Fruit fly (Drosophila melanogaster): ENCODE data around the gene tal-AA.

tal-AA gene

DNA sequence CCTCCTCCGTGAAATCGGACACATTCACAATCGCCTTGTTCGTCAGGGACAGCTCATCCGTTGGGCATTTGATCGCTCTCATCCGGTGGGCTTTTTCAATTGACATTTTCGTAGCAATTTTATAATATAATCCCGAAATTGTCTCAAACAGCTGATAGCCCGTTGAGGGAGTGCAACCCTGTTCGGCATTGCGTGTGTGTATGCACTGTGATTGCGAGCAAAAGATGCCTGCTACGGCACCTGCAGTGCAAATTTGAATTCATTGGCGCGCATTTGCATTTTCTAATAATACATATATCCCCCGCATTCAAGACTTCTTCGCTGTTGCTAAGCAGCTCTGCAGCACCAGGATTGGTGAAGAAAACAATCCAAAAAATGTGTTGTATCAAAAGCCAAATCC lies 24.9 kb downstream of the tal-AA start, which contains the start of gene Nsf2 (continued):
- no peak for TF ChIP-seq zf30C (GFP tag; optimal IDR thresholded peaks at IDR 0.05)
- no peak for TF ChIP-seq CG10209 (GFP tag; optimal IDR thresholded peaks at IDR 0.05)
- TF ChIP-seq tin (GFP tag; optimal IDR thresholded peaks at IDR 0.05) = no peak
- TF ChIP-seq Max (GFP tag; optimal IDR thresholded peaks at IDR 0.05) = peak; percentile 19
- no peak for TF ChIP-seq CG15073 (GFP tag; optimal IDR thresholded peaks at IDR 0.05)
- TF ChIP-seq CG7963 (GFP tag; IDR thresholded peaks at IDR 0.05; ENCODE audit: partially characterized antibody) = no peak
- no peak for TF ChIP-seq lab (GFP tag; optimal IDR thresholded peaks at IDR 0.05)
- no peak for TF ChIP-seq CG31365 (tag; optimal IDR thresholded peaks at IDR 0.05)
- no peak for TF ChIP-seq CG3163 (GFP tag; optimal IDR thresholded peaks at IDR 0.05)
- no peak for TF ChIP-seq Spps (tag; optimal IDR thresholded peaks at IDR 0.05)
- TF ChIP-seq luna (GFP tag; optimal IDR thresholded peaks at IDR 0.05) = no peak
- no peak for TF ChIP-seq CG32532 (GFP tag; IDR thresholded peaks at IDR 0.05)
- peak; percentile 55 for TF ChIP-seq Dref (GFP tag; IDR thresholded peaks at IDR 0.05)
- TF ChIP-seq cas (GFP tag; IDR thresholded peaks at IDR 0.05) = no peak
- TF ChIP-seq CG8359 (GFP tag; optimal IDR thresholded peaks at IDR 0.05; ENCODE audit: borderline replicate concordance) = no peak
- peak; percentile 6; the same call in 1 of the 2 replicates for TF ChIP-seq lmd (GFP tag; IDR thresholded peaks at IDR 0.05)
- TF ChIP-seq MESR4 (GFP tag; optimal IDR thresholded peaks at IDR 0.05) = peak; percentile 94
- no peak for TF ChIP-seq Atf6 (GFP tag; IDR thresholded peaks at IDR 0.05)
- TF ChIP-seq B-H2 (GFP tag; optimal IDR thresholded peaks at IDR 0.05) = no peak
- no peak for TF ChIP-seq bigmax (GFP tag; optimal IDR thresholded peaks at IDR 0.05)
- peak; percentile 76 for TF ChIP-seq CG42726 (GFP tag; IDR thresholded peaks at IDR 0.05; ENCODE audit: partially characterized antibody)
- TF ChIP-seq Drgx (GFP tag; IDR thresholded peaks at IDR 0.05) = no peak
- peak; percentile 91 for TF ChIP-seq CG7928 (GFP tag; optimal IDR thresholded peaks at IDR 0.05)
- no peak for TF ChIP-seq Meics (GFP tag; optimal IDR thresholded peaks at IDR 0.05)
- peak; percentile 18 for TF ChIP-seq Xbp1 (GFP tag; optimal IDR thresholded peaks at IDR 0.05)
- no peak for TF ChIP-seq pan (optimal IDR thresholded peaks at IDR 0.05)
- TF ChIP-seq pan (GFP tag; optimal IDR thresholded peaks at IDR 0.05 in 1 of 2, IDR thresholded peaks at IDR 0.05 in 1 of 2) = no peak
- TF ChIP-seq hb (GFP tag; IDR thresholded peaks at IDR 0.05; ENCODE audit: partially characterized antibody) = no peak
- TF ChIP-seq amos (GFP tag; IDR thresholded peaks at IDR 0.05; ENCODE audit: partially characterized antibody) = peak; percentile 36; the same call in 1 of the 2 replicates
- no peak for TF ChIP-seq Mad (GFP tag; optimal IDR thresholded peaks at IDR 0.05)
- peak; percentile 90 for TF ChIP-seq Blimp-1 (GFP tag; optimal IDR thresholded peaks at IDR 0.05)
- no peak for TF ChIP-seq Hand (GFP tag; optimal IDR thresholded peaks at IDR 0.05)
- peak in 1 of 2 experiments; percentile 20 for TF ChIP-seq insv (GFP tag; optimal IDR thresholded peaks at IDR 0.05)
- TF ChIP-seq CG2199 (GFP tag; IDR thresholded peaks at IDR 0.05) = 0 out of 3 replicates have a peak, but pooled peaks have one; percentile 52
- TF ChIP-seq row (GFP tag; IDR thresholded peaks at IDR 0.05) = peak; percentile 64
- no peak for TF ChIP-seq CG16863 (GFP tag; optimal IDR thresholded peaks at IDR 0.05)
- TF ChIP-seq CG10979 (tag; optimal IDR thresholded peaks at IDR 0.05) = no peak
- TF ChIP-seq lilli (GFP tag; optimal IDR thresholded peaks at IDR 0.05) = no peak
- TF ChIP-seq BtbVII (GFP tag; optimal IDR thresholded peaks at IDR 0.05) = no peak
- TF ChIP-seq H2.0 (GFP tag; IDR thresholded peaks at IDR 0.05) = no peak
- TF ChIP-seq H15 (GFP tag; IDR thresholded peaks at IDR 0.05) = no peak
- TF ChIP-seq exex (tag; optimal IDR thresholded peaks at IDR 0.05) = no peak
- TF ChIP-seq CG12659 (GFP tag; optimal IDR thresholded peaks at IDR 0.05) = peak; percentile 49
- no peak for TF ChIP-seq psq (GFP tag; optimal IDR thresholded peaks at IDR 0.05)
- TF ChIP-seq pzg (GFP tag; optimal IDR thresholded peaks at IDR 0.05) = peak; percentile 91
- TF ChIP-seq scrt (GFP tag; optimal IDR thresholded peaks at IDR 0.05) = no peak
- no peak for TF ChIP-seq sisA (GFP tag; IDR thresholded peaks at IDR 0.05)
- no peak for TF ChIP-seq hkb (optimal IDR thresholded peaks at IDR 0.05)
- peak; percentile 47 for TF ChIP-seq hkb (GFP tag; IDR thresholded peaks at IDR 0.05)
- no peak for TF ChIP-seq eve (GFP tag; optimal IDR thresholded peaks at IDR 0.05)
- TF ChIP-seq Ets65A (GFP tag) = peak; percentile 87
- peak; percentile 23 for TF ChIP-seq gcm (GFP tag; optimal IDR thresholded peaks at IDR 0.05)
